Worm (Caenorhabditis elegans) whole organism, L4/young adult: Measurements from ENCODE around the gene mct-3.

ENCODE experiments used
- W03F9.2 ChIP-seq: fragments of 150-350 bp; optimal IDR thresholded peaks from 2 replicates; lab custom pipeline; 2014; ENCODE audit warnings: missing biosample characterization, missing genetic modification characterization
- dao-5 ChIP-seq: sonication (generic microtip); optimal IDR thresholded peaks from 2 replicates; lab custom pipeline; 2016; ENCODE audit warnings: missing genotype, missing genetic modification characterization, moderate library complexity, missing compliant biosample characterization
- him-1 ChIP-seq: sonication (generic microtip); optimal IDR thresholded peaks from 2 replicates; lab custom pipeline; 2016; ENCODE audit warnings: missing genotype, missing genetic modification reagents, missing genetic modification characterization, missing compliant biosample characterization

ce11 chrX:13809773-13810172 lies 42.9 kb upstream of the mct-3 start, which contains the start of gene obr-3:
- TF ChIP-seq him-1 (tag; lab: Kevin White, UChicago), result no peak
- TF ChIP-seq dao-5, result no peak
- TF ChIP-seq W03F9.2 (tag; lab: Kevin White, UChicago), result no peak
